Worm (Caenorhabditis elegans) whole organism, L2 larva: ENCODE data around the gene sna-3.
A peak's percentile ranks its signal among the peaks of the same experiment; 100 is the strongest.

Experiments used
- C34F6.9 ChIP-seq: fragments of 150-350 bp; optimal IDR thresholded peaks from 2 replicates; lab custom pipeline; 2014; ENCODE audit warnings: missing biosample characterization, missing genetic modification characterization
- F13H6.1 ChIP-seq: sonication (generic microtip); optimal IDR thresholded peaks from 2 replicates; lab custom pipeline; 2016; ENCODE audit warnings: missing genetic modification characterization, missing compliant biosample characterization
- Y55F3AM.14 ChIP-seq: fragments of 200-800 bp; sonication (Bioruptor generic); optimal IDR thresholded peaks from 2 replicates; lab custom pipeline; 2018; ENCODE audit warnings: mild to moderate bottlenecking, missing genetic modification characterization, missing compliant biosample characterization
- alr-1 ChIP-seq: fragments of 150-350 bp; optimal IDR thresholded peaks from 2 replicates; lab custom pipeline; 2014; ENCODE audit warnings: missing biosample characterization, missing genetic modification characterization
- ceh-16 ChIP-seq: fragments of 150-350 bp; optimal IDR thresholded peaks from 2 replicates; lab custom pipeline; 2014; ENCODE audit warnings: missing biosample characterization, missing genetic modification characterization
- ceh-82 ChIP-seq: fragments of 150-350 bp; optimal IDR thresholded peaks from 2 replicates; lab custom pipeline; 2014; ENCODE audit warnings: missing biosample characterization, missing genetic modification characterization
- crh-2 ChIP-seq: sonication (generic microtip); optimal IDR thresholded peaks from 2 replicates; lab custom pipeline; 2017; ENCODE audit warnings: missing biosample characterization, missing genetic modification characterization
- dmd-4 ChIP-seq: sonication (generic microtip); optimal IDR thresholded peaks from 2 replicates; lab custom pipeline; 2017; ENCODE audit warnings: missing biosample characterization, missing genetic modification characterization
- egl-27 ChIP-seq: sonication (generic microtip); optimal IDR thresholded peaks from 3 replicates; lab custom pipeline; 2017; ENCODE audit warnings: missing biosample characterization, missing genetic modification reagents, missing genetic modification characterization
- elt-3 ChIP-seq: sonication (generic microtip); optimal IDR thresholded peaks from 2 replicates; lab custom pipeline; 2017; ENCODE audit warnings: missing biosample characterization, missing genetic modification characterization
- fos-1 ChIP-seq: fragments of 150-350 bp; optimal IDR thresholded peaks from 2 replicates; lab custom pipeline; 2014; ENCODE audit warnings: missing biosample characterization, missing genetic modification characterization
- gmeb-1 ChIP-seq: fragments of 150-350 bp; optimal IDR thresholded peaks from 2 replicates; lab custom pipeline; 2014; ENCODE audit warnings: missing biosample characterization, missing genetic modification characterization
- lin-11 ChIP-seq: fragments of 150-350 bp; sonication (generic microtip); optimal IDR thresholded peaks from 2 replicates; lab custom pipeline; 2014; ENCODE audit warnings: missing biosample characterization, missing genetic modification characterization, inconsistent platforms, mixed read lengths
- lin-13 ChIP-seq: fragments of 150-350 bp; optimal IDR thresholded peaks from 2 replicates; lab custom pipeline; 2014; ENCODE audit warnings: missing biosample characterization, missing genetic modification reagents, missing genetic modification characterization
- lin-39 ChIP-seq: fragments of 150-350 bp; optimal IDR thresholded peaks from 2 replicates; lab custom pipeline; 2014; ENCODE audit warnings: missing biosample characterization, missing genetic modification reagents, missing genetic modification characterization
- lsy-2 ChIP-seq, 2 experiments: fragments of 150-350 bp in 1 of 2; sonication (generic microtip) in 1 of 2; optimal IDR thresholded peaks; 2 replicates each; lab custom pipeline; 2014 to 2017; ENCODE audit warnings: missing biosample characterization in 2 of 2, missing genetic modification characterization in 2 of 2
- mab-5 ChIP-seq: fragments of 150-350 bp; optimal IDR thresholded peaks from 2 replicates; lab custom pipeline; 2014; ENCODE audit warnings: missing biosample characterization, missing genetic modification characterization
- mbf-1 ChIP-seq: sonication (generic microtip); optimal IDR thresholded peaks from 2 replicates; lab custom pipeline; 2017; ENCODE audit warnings: missing biosample characterization, missing genetic modification characterization
- nhr-10 ChIP-seq: sonication (generic microtip); optimal IDR thresholded peaks from 2 replicates; lab custom pipeline; 2017; ENCODE audit warnings: missing biosample characterization, missing genetic modification characterization
- nhr-12 ChIP-seq: fragments of 150-350 bp; optimal IDR thresholded peaks from 2 replicates; lab custom pipeline; 2014; ENCODE audit warnings: missing biosample characterization, missing genetic modification characterization
- nhr-129 ChIP-seq: fragments of 150-350 bp; optimal IDR thresholded peaks from 2 replicates; lab custom pipeline; 2014; ENCODE audit warnings: missing biosample characterization, missing genetic modification characterization
- nhr-21 ChIP-seq: fragments of 150-350 bp; optimal IDR thresholded peaks from 2 replicates; lab custom pipeline; 2014; ENCODE audit warnings: missing biosample characterization, missing genetic modification characterization
- nhr-23 ChIP-seq: fragments of 150-350 bp; optimal IDR thresholded peaks from 2 replicates; lab custom pipeline; 2014; ENCODE audit warnings: missing biosample characterization, missing genetic modification reagents, missing genetic modification characterization
- nhr-237 ChIP-seq: fragments of 150-350 bp; optimal IDR thresholded peaks from 2 replicates; lab custom pipeline; 2014; ENCODE audit warnings: missing biosample characterization, missing genetic modification characterization
- nhr-6 ChIP-seq: fragments of 150-350 bp; optimal IDR thresholded peaks from 2 replicates; lab custom pipeline; 2014; ENCODE audit warnings: missing biosample characterization, missing genetic modification characterization
- nhr-77 ChIP-seq: fragments of 150-350 bp; optimal IDR thresholded peaks from 2 replicates; lab custom pipeline; 2014; ENCODE audit warnings: missing biosample characterization, missing genetic modification characterization
- peb-1 ChIP-seq: fragments of 150-350 bp; optimal IDR thresholded peaks from 2 replicates; lab custom pipeline; 2014; ENCODE audit warnings: missing biosample characterization, missing genetic modification characterization
- sem-4 ChIP-seq: fragments of 150-350 bp; optimal IDR thresholded peaks from 2 replicates; lab custom pipeline; 2014; ENCODE audit warnings: missing biosample characterization, missing genetic modification reagents, missing genetic modification characterization
- skn-1 ChIP-seq: sonication (generic microtip); optimal IDR thresholded peaks from 2 replicates; lab custom pipeline; 2017; ENCODE audit warnings: missing biosample characterization, missing genetic modification characterization
- sma-3 ChIP-seq: sonication (generic microtip); optimal IDR thresholded peaks from 2 replicates; lab custom pipeline; 2016; ENCODE audit warnings: missing genetic modification reagents, missing genetic modification characterization, missing compliant biosample characterization
- sma-9 ChIP-seq, 2 experiments: fragments of 150-350 bp in 1 of 2; sonication (generic microtip) in 1 of 2; optimal IDR thresholded peaks; 2 replicates each; lab custom pipeline; 2014 to 2016; ENCODE audit warnings: missing genetic modification characterization in 2 of 2, mild to moderate bottlenecking in 1 of 2, missing biosample characterization in 1 of 2, missing compliant biosample characterization in 1 of 2, missing genetic modification reagents in 1 of 2, moderate library complexity in 1 of 2
- snpc-4 ChIP-seq: fragments of 150-350 bp; optimal IDR thresholded peaks from 2 replicates; lab custom pipeline; 2014; ENCODE audit warnings: missing biosample characterization, missing genetic modification characterization
- unc-55 ChIP-seq: fragments of 150-350 bp; sonication (generic microtip); optimal IDR thresholded peaks from 3 replicates; lab custom pipeline; 2014; ENCODE audit warnings: missing biosample characterization, missing genetic modification reagents, missing genetic modification characterization
- unc-62 ChIP-seq: fragments of 150-350 bp; optimal IDR thresholded peaks from 2 replicates; lab custom pipeline; 2014; ENCODE audit warnings: missing biosample characterization, missing genetic modification reagents, missing genetic modification characterization
- ztf-4 ChIP-seq: fragments of 150-350 bp; optimal IDR thresholded peaks from 2 replicates; lab custom pipeline; 2014; ENCODE audit warnings: missing biosample characterization, missing genetic modification characterization

sna-3 gene

DNA sequence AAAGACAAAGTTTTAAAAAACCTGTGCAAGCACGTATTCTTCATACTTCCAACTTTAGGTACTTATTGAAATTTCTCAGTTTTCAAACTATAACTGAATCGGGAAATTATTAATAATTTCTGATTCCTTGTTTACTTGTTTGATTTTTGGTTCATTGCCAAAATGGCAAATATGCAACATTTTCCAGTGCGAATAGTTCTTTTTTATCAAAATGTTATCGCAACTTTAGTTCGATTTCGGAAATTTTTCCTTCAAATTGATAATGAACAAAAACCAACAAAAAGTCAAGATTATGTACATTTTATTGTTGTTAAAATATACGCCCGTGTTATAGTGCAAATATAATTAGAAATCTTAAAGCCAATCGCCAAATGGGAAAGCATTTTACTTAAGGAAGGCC, 28.4 kb downstream of the sna-3 start:
- TF ChIP-seq C34F6.9 (tag; lab: Kevin White, UChicago) (no peak), unc-62 (no peak), gmeb-1 (tag; lab: Kevin White, UChicago) (no peak), nhr-77 (tag; lab: Kevin White, UChicago) (no peak), fos-1 (tag; lab: Kevin White, UChicago) (peak; percentile 45), nhr-21 (no peak), ztf-4 (tag; lab: Kevin White, UChicago) (no peak), ceh-82 (no peak)
- TF ChIP-seq, all 48 proteins: peak for 1

DNA sequence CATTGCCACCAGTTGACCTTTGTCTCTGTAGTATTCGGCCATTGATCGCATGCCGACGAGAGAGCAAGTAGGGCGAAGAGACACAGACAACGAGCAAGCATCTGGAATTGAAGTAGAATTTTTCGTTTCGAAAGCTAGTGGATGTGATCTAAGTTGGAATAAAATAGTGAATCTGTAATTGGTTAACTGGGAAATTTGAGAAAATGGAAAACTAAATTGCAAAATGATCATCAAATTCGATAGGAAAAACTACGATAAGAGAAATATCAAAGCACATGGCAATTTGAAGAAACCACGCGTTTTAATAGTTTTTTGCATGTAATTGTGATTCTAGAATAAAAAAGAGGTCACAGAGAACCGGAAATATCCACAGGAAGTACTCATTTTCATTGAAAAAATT, 29.2 kb downstream of the sna-3 start, which contains the start of gene F42A10.6:
Gene F42A10.6 (minus strand): TSS at position 101 of the 400 bp plus-strand sequence.
- TF ChIP-seq peb-1 (tag; lab: Kevin White, UChicago): no peak
- peak; percentile 23 for TF ChIP-seq fos-1 (tag; lab: Kevin White, UChicago)

DNA sequence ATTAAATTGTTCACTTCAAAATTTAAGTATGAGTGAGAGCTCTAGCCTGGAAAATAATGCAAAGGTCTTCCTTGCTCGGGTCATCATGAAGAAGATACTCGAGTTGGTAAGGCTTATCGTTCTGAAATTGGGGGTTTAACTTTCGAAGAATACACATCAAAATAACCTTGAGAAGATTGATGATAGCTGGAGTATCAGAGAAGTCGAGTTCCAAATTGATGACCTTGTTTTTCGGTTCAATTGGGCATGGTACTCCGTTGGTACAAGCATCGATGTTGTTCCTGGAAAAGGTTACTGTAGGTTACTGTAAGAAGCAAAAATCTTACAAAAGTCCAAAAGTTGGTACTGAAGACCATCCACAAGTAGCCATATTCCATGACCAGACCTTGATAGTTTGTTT, 29.8 kb downstream of the sna-3 start:
- TF ChIP-seq egl-27 (tag; lab: Kevin White, UChicago): no peak
- no peak for TF ChIP-seq snpc-4
- no peak for TF ChIP-seq ceh-16 (tag; lab: Kevin White, UChicago)
- no peak for TF ChIP-seq lin-39 (tag; lab: Kevin White, UChicago)
- no peak for TF ChIP-seq peb-1 (tag; lab: Kevin White, UChicago)
- no peak for TF ChIP-seq lin-13 (GFP tag; lab: Kevin White, UChicago)
- TF ChIP-seq nhr-23 (tag; lab: Kevin White, UChicago): no peak
- TF ChIP-seq dmd-4 (tag; lab: Kevin White, UChicago): no peak
- no peak for TF ChIP-seq nhr-129 (tag; lab: Kevin White, UChicago)
- TF ChIP-seq nhr-21: no peak
- no peak for TF ChIP-seq nhr-237 (tag; lab: Kevin White, UChicago)
- no peak for TF ChIP-seq crh-2 (tag; lab: Kevin White, UChicago)
- TF ChIP-seq nhr-10 (tag; lab: Kevin White, UChicago): no peak
- no peak for TF ChIP-seq lsy-2 (tag; optimal IDR thresholded peaks at IDR 0.05; lab: Kevin White, UChicago)
- TF ChIP-seq nhr-12 (tag; lab: Kevin White, UChicago): no peak
- no peak for TF ChIP-seq Y55F3AM.14 (GFP tag; lab: Kevin White, UChicago)
- no peak for TF ChIP-seq elt-3 (tag; lab: Kevin White, UChicago)
- no peak for TF ChIP-seq alr-1
- TF ChIP-seq skn-1 (tag; lab: Kevin White, UChicago): no peak
- TF ChIP-seq mbf-1 (tag; lab: Kevin White, UChicago): no peak

DNA sequence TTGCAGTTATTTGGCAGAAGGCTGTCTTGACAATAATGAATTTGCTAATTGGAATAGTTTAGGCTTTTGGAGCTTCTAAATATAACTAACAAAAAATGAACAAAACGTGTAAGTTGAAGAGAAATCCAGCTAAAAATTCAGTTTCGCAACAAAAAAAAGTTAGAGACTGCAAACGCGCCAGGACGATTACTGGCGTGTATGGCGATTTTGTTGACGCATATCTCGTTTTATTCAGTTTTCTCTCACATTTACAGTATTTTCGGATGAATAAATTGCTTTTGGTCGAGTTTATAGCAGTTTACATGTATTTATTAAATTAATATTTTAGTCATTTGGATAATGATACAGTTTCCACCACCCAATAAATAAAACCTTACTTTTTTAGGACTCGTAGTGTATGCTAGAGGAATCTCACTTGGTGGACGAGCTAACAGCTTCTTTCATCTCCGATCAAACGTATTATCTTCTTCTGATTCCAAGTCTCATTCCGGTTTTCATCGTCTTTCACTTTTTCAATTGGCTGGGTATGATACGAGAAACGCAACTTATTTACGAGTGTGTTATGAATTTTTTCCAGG, 32.9 kb downstream of the sna-3 start, which contains the start of the genes abcf-3 and F42A10.5:
Gene abcf-3 (plus strand): TSS at position 384 of the 578 bp plus-strand sequence.
Gene F42A10.5 (minus strand): TSS at position 458 of the 578 bp plus-strand sequence.
- TF ChIP-seq crh-2 (tag; lab: Kevin White, UChicago) (peak; percentile 80), lsy-2 (tag; optimal IDR thresholded peaks at IDR 0.05; lab: Kevin White, UChicago) (peak; percentile 79 to 89), lin-39 (tag; lab: Kevin White, UChicago) (no peak), fos-1 (tag; lab: Kevin White, UChicago) (peak; percentile 17), lin-11 (no peak), snpc-4 (no peak), unc-55 (GFP tag; lab: Kevin White, UChicago) (no peak), ztf-4 (tag; lab: Kevin White, UChicago) (peak; percentile 17), lin-13 (GFP tag; lab: Kevin White, UChicago) (peak; percentile 65), nhr-77 (tag; lab: Kevin White, UChicago) (peak; percentile 38), mab-5 (tag; lab: Kevin White, UChicago) (peak; percentile 66), gmeb-1 (tag; lab: Kevin White, UChicago) (peak; percentile 78), mbf-1 (tag; lab: Kevin White, UChicago) (no peak), nhr-129 (tag; lab: Kevin White, UChicago) (peak; percentile 70), nhr-21 (peak; percentile 57), sma-3 (peak; percentile 42), nhr-6 (tag; lab: Kevin White, UChicago) (peak; percentile 46), sem-4 (tag; lab: Kevin White, UChicago) (peak; percentile 28), C34F6.9 (tag; lab: Kevin White, UChicago) (peak; percentile 90), sma-9 (GFP tag; optimal IDR thresholded peaks at IDR 0.05; lab: Kevin White, UChicago) (peak; percentile 67), sma-9 (tag; optimal IDR thresholded peaks at IDR 0.05; lab: Kevin White, UChicago) (no peak), F13H6.1 (peak; percentile 50)
- TF ChIP-seq, all 48 proteins: peak for 16
